Worm (Caenorhabditis elegans): ENCODE data around the gene pup-2.

pup-2 gene

DNA sequence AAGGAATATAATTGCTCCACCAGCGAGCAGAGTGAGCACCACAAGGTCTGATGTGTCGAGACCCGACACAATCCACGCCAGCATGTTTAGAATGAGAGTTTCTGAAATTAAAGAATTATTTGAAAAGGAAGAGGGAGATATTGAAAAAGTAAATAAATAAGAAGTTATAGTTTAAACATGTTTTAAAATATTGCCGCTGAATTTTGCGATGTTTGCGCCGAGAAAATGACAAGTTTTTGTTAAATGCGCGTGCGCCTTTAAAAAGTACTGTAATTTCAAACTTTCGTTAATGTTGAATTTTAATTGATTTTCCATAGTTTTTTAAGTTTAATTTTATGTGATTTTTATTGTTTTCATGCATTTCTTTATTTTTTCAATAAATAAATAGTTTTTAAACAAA lies 13.9 kb downstream of the pup-2 start, which contains the start of gene emb-8:
Gene emb-8 (minus strand): TSS at position 101 of the 400 bp plus-strand sequence.
- no peak for TF ChIP-seq eor-1 (tag; optimal IDR thresholded peaks at IDR 0.05)

DNA sequence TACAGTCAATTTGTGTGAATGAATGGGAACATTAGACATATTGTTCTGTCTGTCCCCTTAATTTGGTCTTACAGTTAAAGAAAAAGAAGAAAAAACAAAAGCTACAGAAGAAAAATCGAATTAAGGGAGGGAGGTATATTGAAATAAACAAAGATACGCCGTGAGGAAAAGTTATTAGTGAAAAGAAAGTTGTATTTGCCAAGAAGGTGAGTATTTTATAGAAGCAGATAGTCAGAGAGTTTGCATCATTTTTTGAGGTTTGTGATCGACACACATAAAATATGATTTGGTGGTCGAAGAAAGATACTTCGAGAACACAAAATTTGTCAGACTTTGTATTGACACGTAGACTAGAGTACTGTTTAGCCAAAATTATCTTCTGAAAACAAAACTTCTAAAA lies 14.6 kb downstream of the pup-2 start:
- TF ChIP-seq pha-4 (tag; optimal IDR thresholded peaks at IDR 0.05) (peak; percentile 68), pqm-1 (tag; optimal IDR thresholded peaks at IDR 0.05) (peak; percentile 52), R02D3.7 (tag; optimal IDR thresholded peaks at IDR 0.05) (no peak), nfya-1 (tag; optimal IDR thresholded peaks at IDR 0.05; ENCODE audit: insufficient read depth) (no peak), jun-1 (tag; optimal IDR thresholded peaks at IDR 0.05) (peak; percentile 38), elt-2 (tag; optimal IDR thresholded peaks at IDR 0.05) (peak; percentile 49), tbx-2 (tag; optimal IDR thresholded peaks at IDR 0.05) (no peak)

DNA sequence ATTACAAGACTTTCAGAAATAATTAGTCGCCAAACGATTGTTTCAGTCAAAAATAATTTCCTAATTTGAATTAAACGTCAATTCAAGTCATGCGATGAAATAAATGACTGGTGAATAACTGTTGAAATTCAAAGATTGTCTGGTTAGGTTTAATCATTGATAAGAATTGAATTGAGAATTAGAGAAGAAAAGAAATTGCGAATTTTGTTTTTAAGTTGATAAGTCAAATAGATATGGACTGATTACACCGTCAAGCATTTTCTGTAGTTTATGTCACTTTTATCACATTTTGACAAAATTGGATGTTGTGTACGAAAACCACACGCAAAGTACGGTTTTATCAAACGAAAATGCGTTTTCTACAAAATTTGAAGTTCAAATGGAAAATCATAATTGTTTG lies 15.5 kb downstream of the pup-2 start:
- TF ChIP-seq pqm-1 (tag; optimal IDR thresholded peaks at IDR 0.05), result peak; percentile 98
- peak; percentile 9 for TF ChIP-seq nhr-23 (tag; optimal IDR thresholded peaks at IDR 0.05)
- peak; percentile 76 for TF ChIP-seq pha-4 (tag; optimal IDR thresholded peaks at IDR 0.05)
- peak; percentile 45 for TF ChIP-seq jun-1 (tag; optimal IDR thresholded peaks at IDR 0.05)
- TF ChIP-seq elt-2 (tag; optimal IDR thresholded peaks at IDR 0.05), result peak; percentile 97
- TF ChIP-seq ceh-28 (tag; optimal IDR thresholded peaks at IDR 0.05), result peak; percentile 2
- TF ChIP-seq lin-15B (tag; optimal IDR thresholded peaks at IDR 0.05), result no peak
- peak in 2 of 3 experiments; percentile 42 to 64 for TF ChIP-seq elt-3 (tag; optimal IDR thresholded peaks at IDR 0.05)
- no peak for TF ChIP-seq ZK546.5 (tag; optimal IDR thresholded peaks at IDR 0.05)
- no peak for TF ChIP-seq eor-1 (tag; optimal IDR thresholded peaks at IDR 0.05)
- no peak for TF ChIP-seq ceh-9 (tag; optimal IDR thresholded peaks at IDR 0.05)

DNA sequence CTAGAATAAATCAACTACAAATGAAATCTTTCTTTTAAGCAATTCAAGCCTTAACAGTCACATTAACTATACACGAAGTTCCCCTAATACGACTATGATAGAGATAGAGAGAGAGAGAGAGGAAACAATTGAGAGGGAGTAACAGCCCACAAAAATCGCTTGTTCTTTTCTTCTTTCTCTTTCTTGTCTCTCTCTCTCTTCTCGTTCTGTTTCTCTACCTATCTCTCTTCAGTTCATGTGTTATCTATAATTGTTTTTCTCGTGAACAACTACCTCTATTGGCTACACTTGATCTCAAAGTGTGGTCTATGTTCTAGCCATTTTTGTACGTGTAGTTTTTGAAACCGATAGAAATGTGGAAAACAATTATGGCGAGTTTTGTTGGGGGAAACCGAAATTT lies 16.9 kb downstream of the pup-2 start:
- peak; percentile 60 for TF ChIP-seq ceh-28 (tag; optimal IDR thresholded peaks at IDR 0.05)
- TF ChIP-seq nhr-23 (tag; optimal IDR thresholded peaks at IDR 0.05), result peak; percentile 44
- TF ChIP-seq snpc-4 (tag; optimal IDR thresholded peaks at IDR 0.05), result peak; percentile 30
- no peak for TF ChIP-seq skn-1 (tag; optimal IDR thresholded peaks at IDR 0.05)
- peak in 1 of 3 experiments; percentile 20 for TF ChIP-seq elt-3 (tag; optimal IDR thresholded peaks at IDR 0.05)
- TF ChIP-seq lsy-12 (tag; optimal IDR thresholded peaks at IDR 0.05), result peak; percentile 48
- TF ChIP-seq nhr-43 (tag; optimal IDR thresholded peaks at IDR 0.05; ENCODE audit: poor library complexity, severe bottlenecking), result peak; percentile 78
- TF ChIP-seq nfya-1 (tag; optimal IDR thresholded peaks at IDR 0.05; ENCODE audit: insufficient read depth), result peak; percentile 73
- peak; percentile 80 for TF ChIP-seq elt-2 (tag; optimal IDR thresholded peaks at IDR 0.05)
- peak; percentile 12 for TF ChIP-seq lin-15B (tag; optimal IDR thresholded peaks at IDR 0.05)
- TF ChIP-seq unc-39 (tag; optimal IDR thresholded peaks at IDR 0.05), result no peak
- peak; percentile 79 for TF ChIP-seq jun-1 (tag; optimal IDR thresholded peaks at IDR 0.05)
- peak; percentile 89 for TF ChIP-seq pqm-1 (tag; optimal IDR thresholded peaks at IDR 0.05)
- TF ChIP-seq egl-5 (tag; optimal IDR thresholded peaks at IDR 0.05), result no peak
- peak; percentile 29 for TF ChIP-seq hmg-11 (tag; optimal IDR thresholded peaks at IDR 0.05)
- TF ChIP-seq ama-1 (optimal IDR thresholded peaks at IDR 0.05), result no peak
- peak; percentile 34 for TF ChIP-seq elt-1 (tag; optimal IDR thresholded peaks at IDR 0.05)
- TF ChIP-seq pha-4 (tag; optimal IDR thresholded peaks at IDR 0.05), result peak; percentile 85
- TF ChIP-seq nhr-25 (tag; optimal IDR thresholded peaks at IDR 0.05), result peak; percentile 81
- TF ChIP-seq fkh-2 (tag; optimal IDR thresholded peaks at IDR 0.05), result no peak

DNA sequence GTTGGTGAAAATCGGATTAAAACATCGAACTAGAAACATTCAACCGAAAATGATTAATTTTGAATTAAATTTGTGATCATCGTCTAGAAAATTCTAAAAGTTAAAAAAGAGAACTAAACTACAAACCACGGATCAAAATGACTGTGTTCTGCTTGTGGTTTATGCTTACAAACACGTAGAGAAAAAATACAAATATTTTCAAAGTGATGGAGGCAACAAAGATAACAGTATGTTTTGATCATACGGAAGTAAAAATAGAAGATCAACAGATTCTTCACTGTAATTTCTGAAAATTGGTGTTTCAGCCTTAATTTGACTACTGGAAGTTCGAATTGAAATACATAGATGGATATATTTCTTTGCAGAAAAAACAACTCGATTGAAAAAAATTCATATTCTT lies 17.6 kb downstream of the pup-2 start:
- no peak for TF ChIP-seq unc-62 (GFP tag; optimal IDR thresholded peaks at IDR 0.05)

DNA sequence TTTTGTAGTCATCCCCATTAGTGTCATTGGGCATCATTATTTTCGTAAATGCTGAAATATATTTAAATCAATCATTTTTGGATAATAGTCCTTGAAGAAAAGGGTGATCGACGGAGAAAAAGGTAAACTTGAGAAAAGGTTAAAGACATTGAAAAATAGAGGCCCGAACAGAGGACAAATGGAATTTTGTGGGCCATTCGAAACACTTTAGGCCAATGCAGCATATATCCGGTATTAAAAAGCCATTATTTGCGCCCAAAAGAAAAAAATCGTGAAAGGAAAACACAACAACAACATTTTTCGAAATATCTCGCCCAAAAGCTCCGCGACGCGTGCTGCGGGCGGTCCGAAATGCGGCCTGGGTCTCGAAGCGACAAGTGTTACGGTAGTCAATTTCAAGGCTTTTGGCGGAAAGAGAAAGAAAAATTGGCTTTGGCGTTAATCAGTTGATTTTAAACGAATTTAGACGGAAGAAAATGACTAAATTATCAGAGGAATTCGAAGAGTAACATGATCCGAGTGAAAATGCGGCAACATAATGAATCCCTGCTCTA lies 21.2 kb downstream of the pup-2 start, which contains the start of gene morc-1:
Gene morc-1 (minus strand): TSS at position 51 of the 554 bp plus-strand sequence.
- TF ChIP-seq elt-2 (tag; optimal IDR thresholded peaks at IDR 0.05), result no peak
- TF ChIP-seq pqm-1 (tag; optimal IDR thresholded peaks at IDR 0.05), result no peak
- no peak for TF ChIP-seq nhr-67 (tag; optimal IDR thresholded peaks at IDR 0.05)
- TF ChIP-seq ceh-82 (tag; optimal IDR thresholded peaks at IDR 0.05), result no peak
- no peak for TF ChIP-seq zag-1 (tag; optimal IDR thresholded peaks at IDR 0.05)
- no peak for TF ChIP-seq ama-1 (optimal IDR thresholded peaks at IDR 0.05)
- no peak for TF ChIP-seq nhr-25 (tag; optimal IDR thresholded peaks at IDR 0.05)
- no peak for TF ChIP-seq nhr-237 (tag; optimal IDR thresholded peaks at IDR 0.05)
- TF ChIP-seq eor-1 (tag; optimal IDR thresholded peaks at IDR 0.05), result no peak
- TF ChIP-seq lsy-12 (tag; optimal IDR thresholded peaks at IDR 0.05), result no peak
- TF ChIP-seq hmg-11 (tag; optimal IDR thresholded peaks at IDR 0.05), result no peak
- no peak for TF ChIP-seq ceh-16 (tag; optimal IDR thresholded peaks at IDR 0.05)
